Worm (Caenorhabditis elegans) whole organism, mixed stage, embryonic: ENCODE results near the gene paa-1.

Experiments
- M03D4.4 ChIP-seq: sonication (generic microtip); optimal IDR thresholded peaks from 2 replicates; lab custom pipeline; 2017; ENCODE audit warnings: mild to moderate bottlenecking, missing genetic modification characterization, missing compliant biosample characterization
- bed-3 ChIP-seq: fragments of 200-800 bp; sonication (Bioruptor generic); optimal IDR thresholded peaks from 3 replicates; lab custom pipeline; 2018; ENCODE audit warnings: mild to moderate bottlenecking, missing genetic modification characterization, moderate library complexity, missing compliant biosample characterization
- ceh-39 ChIP-seq: fragments of 150-350 bp; optimal IDR thresholded peaks from 2 replicates; lab custom pipeline; 2014; ENCODE audit warnings: missing biosample characterization, missing genetic modification characterization
- ceh-43 ChIP-seq: fragments of 200-800 bp; sonication (Bioruptor generic); optimal IDR thresholded peaks from 2 replicates; lab custom pipeline; 2018; ENCODE audit warnings: mild to moderate bottlenecking, missing genetic modification characterization, moderate library complexity, missing compliant biosample characterization
- ceh-83 ChIP-seq: fragments of 200-800 bp; sonication (Bioruptor generic); optimal IDR thresholded peaks from 2 replicates; lab custom pipeline; 2018; ENCODE audit warnings: mild to moderate bottlenecking, missing genetic modification characterization, missing compliant biosample characterization
- ces-1 ChIP-seq: fragments of 150-350 bp; optimal IDR thresholded peaks from 2 replicates; lab custom pipeline; 2014; ENCODE audit warnings: missing biosample characterization, missing genetic modification reagents, missing genetic modification characterization
- cnd-1 ChIP-seq: fragments of 200-800 bp; sonication (Bioruptor generic); optimal IDR thresholded peaks from 2 replicates; lab custom pipeline; 2018; ENCODE audit warnings: mild to moderate bottlenecking, missing genetic modification characterization, missing compliant biosample characterization
- drap-1 ChIP-seq: fragments of 200-800 bp; sonication (Bioruptor generic); optimal IDR thresholded peaks from 3 replicates; lab custom pipeline; 2018; ENCODE audit warnings: mild to moderate bottlenecking, missing genetic modification characterization, missing compliant biosample characterization
- elt-1 ChIP-seq: sonication (generic microtip); optimal IDR thresholded peaks from 2 replicates; lab custom pipeline; 2017; ENCODE audit warnings: missing genetic modification characterization, mild to moderate bottlenecking, missing compliant biosample characterization, antibody characterized with exemption, moderate library complexity, borderline replicate concordance; ENCODE audit not compliant: insufficient read depth
- elt-3 ChIP-seq: fragments of 150-350 bp; optimal IDR thresholded peaks from 2 replicates; lab custom pipeline; 2014; ENCODE audit warnings: missing biosample characterization, missing genetic modification characterization
- ham-2 ChIP-seq: fragments of 200-800 bp; sonication (Bioruptor generic); optimal IDR thresholded peaks from 2 replicates; lab custom pipeline; 2018; ENCODE audit warnings: mild to moderate bottlenecking, missing genetic modification characterization, missing compliant biosample characterization
- hlh-1 ChIP-seq: fragments of 150-350 bp; optimal IDR thresholded peaks from 2 replicates; lab custom pipeline; 2014; ENCODE audit warnings: missing biosample characterization, missing genetic modification reagents, missing genetic modification characterization
- lin-32 ChIP-seq: fragments of 200-800 bp; sonication (Bioruptor generic); optimal IDR thresholded peaks from 2 replicates; lab custom pipeline; 2018; ENCODE audit warnings: mild to moderate bottlenecking, missing genetic modification characterization, missing compliant biosample characterization
- lsy-2 ChIP-seq: fragments of 150-350 bp; optimal IDR thresholded peaks from 2 replicates; lab custom pipeline; 2014; ENCODE audit warnings: missing biosample characterization, missing genetic modification characterization
- mab-5 ChIP-seq: fragments of 150-350 bp; optimal IDR thresholded peaks from 2 replicates; lab custom pipeline; 2014; ENCODE audit warnings: missing biosample characterization, missing genetic modification characterization
- mep-1 ChIP-seq: fragments of 150-350 bp; optimal IDR thresholded peaks from 2 replicates; lab custom pipeline; 2017; ENCODE audit warnings: missing biosample characterization, missing genetic modification reagents, missing genetic modification characterization, inconsistent platforms
- mls-2 ChIP-seq: sonication (generic microtip); optimal IDR thresholded peaks from 2 replicates; lab custom pipeline; 2016; ENCODE audit warnings: mild to moderate bottlenecking, missing genetic modification characterization, moderate library complexity, missing compliant biosample characterization
- nhr-12 ChIP-seq: fragments of 150-350 bp; optimal IDR thresholded peaks from 2 replicates; lab custom pipeline; 2014; ENCODE audit warnings: missing biosample characterization, missing genetic modification characterization
- nhr-2 ChIP-seq: fragments of 150-350 bp; optimal IDR thresholded peaks from 2 replicates; lab custom pipeline; 2014; ENCODE audit warnings: missing biosample characterization, missing genetic modification characterization
- nhr-237 ChIP-seq: fragments of 150-350 bp; optimal IDR thresholded peaks from 2 replicates; lab custom pipeline; 2014; ENCODE audit warnings: missing biosample characterization, missing genetic modification characterization
- nhr-28 ChIP-seq: fragments of 150-350 bp; optimal IDR thresholded peaks from 2 replicates; lab custom pipeline; 2014; ENCODE audit warnings: missing biosample characterization, missing genetic modification characterization
- sem-2 ChIP-seq: fragments of 200-800 bp; sonication (Bioruptor generic); optimal IDR thresholded peaks from 2 replicates; lab custom pipeline; 2018; ENCODE audit warnings: mild to moderate bottlenecking, missing genetic modification characterization, missing compliant biosample characterization
- sptf-1 ChIP-seq: sonication (generic microtip); optimal IDR thresholded peaks from 2 replicates; lab custom pipeline; 2017; ENCODE audit warnings: mild to moderate bottlenecking, missing genetic modification characterization, moderate library complexity, missing compliant biosample characterization
- tbx-8 ChIP-seq: fragments of 200-800 bp; sonication (Bioruptor generic); optimal IDR thresholded peaks from 2 replicates; lab custom pipeline; 2018; ENCODE audit warnings: mild to moderate bottlenecking, missing genetic modification characterization, moderate library complexity, missing compliant biosample characterization
- unc-120 ChIP-seq: sonication (generic microtip); optimal IDR thresholded peaks from 2 replicates; lab custom pipeline; 2017; ENCODE audit warnings: missing genetic modification characterization, missing compliant biosample characterization; ENCODE audit not compliant: poor library complexity, severe bottlenecking
- unc-39 ChIP-seq: fragments of 150-350 bp; optimal IDR thresholded peaks from 2 replicates; lab custom pipeline; 2014; ENCODE audit warnings: missing biosample characterization, missing genetic modification characterization
- unc-62 ChIP-seq: fragments of 150-350 bp; optimal IDR thresholded peaks from 2 replicates; lab custom pipeline; 2014; ENCODE audit warnings: missing biosample characterization, missing genetic modification reagents, missing genetic modification characterization
- zip-8 ChIP-seq: fragments of 150-350 bp; optimal IDR thresholded peaks from 2 replicates; lab custom pipeline; 2014; ENCODE audit warnings: missing biosample characterization, missing genetic modification characterization
- ztf-11 ChIP-seq: fragments of 150-350 bp; optimal IDR thresholded peaks from 2 replicates; lab custom pipeline; 2014; ENCODE audit warnings: missing biosample characterization, missing genetic modification characterization

The paa-1 gene

ce11 chrIII:5453290-5453689 is 2.8 kb downstream of the paa-1 start, which contains the start of gene F48E8.4:
Gene F48E8.4, plus strand, starts transcription at chrIII:5453590.
- TF ChIP-seq M03D4.4 (tag; lab: Kevin White, UChicago) (no peak), unc-120 (tag; lab: Kevin White, UChicago) (no peak), sem-2 (GFP tag; lab: Kevin White, UChicago) (no peak), lsy-2 (no peak), ceh-83 (GFP tag; lab: Kevin White, UChicago) (no peak)

ce11 chrIII:5461079-5461478 is 10.5 kb downstream of the paa-1 start, which contains the start of gene F48E8.3:
Gene F48E8.3, plus strand, starts transcription at chrIII:5461379.
- no peak for TF ChIP-seq elt-3 (tag; lab: Kevin White, UChicago)
- no peak for TF ChIP-seq cnd-1 (tag; lab: Kevin White, UChicago)
- no peak for TF ChIP-seq drap-1 (GFP tag; lab: Kevin White, UChicago)
- TF ChIP-seq lsy-2, result no peak
- TF ChIP-seq lin-32 (GFP tag; lab: Kevin White, UChicago), result no peak
- no peak for TF ChIP-seq hlh-1 (tag; lab: Kevin White, UChicago)
- no peak for TF ChIP-seq ztf-11
- TF ChIP-seq nhr-28 (tag; lab: Kevin White, UChicago), result no peak
- no peak for TF ChIP-seq sem-2 (GFP tag; lab: Kevin White, UChicago)
- no peak for TF ChIP-seq ham-2 (GFP tag; lab: Kevin White, UChicago)
- no peak for TF ChIP-seq ceh-43 (GFP tag; lab: Kevin White, UChicago)

- TF ChIP-seq zip-8 (tag; lab: Kevin White, UChicago) (no peak), nhr-237 (tag; lab: Kevin White, UChicago) (no peak), M03D4.4 (tag; lab: Kevin White, UChicago) (no peak), ceh-39 (tag; lab: Kevin White, UChicago) (no peak), unc-39 (tag; lab: Kevin White, UChicago) (no peak), mls-2 (tag; lab: Kevin White, UChicago) (no peak), mep-1 (no peak), nhr-2 (tag; lab: Kevin White, UChicago) (no peak), unc-120 (tag; lab: Kevin White, UChicago) (no peak)
Observed at ce11 chrIII:5464077-5464476, 13.5 kb downstream of the paa-1 start, which contains the start of gene F48E8.2. Gene F48E8.2, plus strand, starts transcription at chrIII:5464377.

- TF ChIP-seq nhr-237 (tag; lab: Kevin White, UChicago) (no peak), mab-5 (tag; lab: Kevin White, UChicago) (no peak), ham-2 (GFP tag; lab: Kevin White, UChicago) (no peak), nhr-2 (tag; lab: Kevin White, UChicago) (no peak), unc-120 (tag; lab: Kevin White, UChicago) (no peak), bed-3 (GFP tag; lab: Kevin White, UChicago) (no peak), sptf-1 (tag; lab: Kevin White, UChicago) (no peak), nhr-12 (no peak), tbx-8 (GFP tag; lab: Kevin White, UChicago) (no peak), ceh-39 (tag; lab: Kevin White, UChicago) (no peak), elt-3 (tag; lab: Kevin White, UChicago) (no peak), M03D4.4 (tag; lab: Kevin White, UChicago) (no peak), drap-1 (GFP tag; lab: Kevin White, UChicago) (no peak), cnd-1 (tag; lab: Kevin White, UChicago) (no peak), lin-32 (GFP tag; lab: Kevin White, UChicago) (no peak), zip-8 (tag; lab: Kevin White, UChicago) (no peak), ces-1 (GFP tag; lab: Kevin White, UChicago) (no peak), unc-62 (GFP tag; lab: Kevin White, UChicago) (no peak), ztf-11 (no peak), mep-1 (no peak)
- TF ChIP-seq, all 35 proteins: peak for 0
Observed at ce11 chrIII:5464850-5465249, 14.3 kb downstream of the paa-1 start.

ce11 chrIII:5469090-5469489 is 18.6 kb downstream of the paa-1 start:
- TF ChIP-seq elt-3 (tag; lab: Kevin White, UChicago) (no peak), ztf-11 (no peak), elt-1 (tag; lab: Kevin White, UChicago) (no peak)
